Fruit fly (Drosophila melanogaster): ENCODE measurements around the gene TwdlY.

The TwdlY gene

DNA sequence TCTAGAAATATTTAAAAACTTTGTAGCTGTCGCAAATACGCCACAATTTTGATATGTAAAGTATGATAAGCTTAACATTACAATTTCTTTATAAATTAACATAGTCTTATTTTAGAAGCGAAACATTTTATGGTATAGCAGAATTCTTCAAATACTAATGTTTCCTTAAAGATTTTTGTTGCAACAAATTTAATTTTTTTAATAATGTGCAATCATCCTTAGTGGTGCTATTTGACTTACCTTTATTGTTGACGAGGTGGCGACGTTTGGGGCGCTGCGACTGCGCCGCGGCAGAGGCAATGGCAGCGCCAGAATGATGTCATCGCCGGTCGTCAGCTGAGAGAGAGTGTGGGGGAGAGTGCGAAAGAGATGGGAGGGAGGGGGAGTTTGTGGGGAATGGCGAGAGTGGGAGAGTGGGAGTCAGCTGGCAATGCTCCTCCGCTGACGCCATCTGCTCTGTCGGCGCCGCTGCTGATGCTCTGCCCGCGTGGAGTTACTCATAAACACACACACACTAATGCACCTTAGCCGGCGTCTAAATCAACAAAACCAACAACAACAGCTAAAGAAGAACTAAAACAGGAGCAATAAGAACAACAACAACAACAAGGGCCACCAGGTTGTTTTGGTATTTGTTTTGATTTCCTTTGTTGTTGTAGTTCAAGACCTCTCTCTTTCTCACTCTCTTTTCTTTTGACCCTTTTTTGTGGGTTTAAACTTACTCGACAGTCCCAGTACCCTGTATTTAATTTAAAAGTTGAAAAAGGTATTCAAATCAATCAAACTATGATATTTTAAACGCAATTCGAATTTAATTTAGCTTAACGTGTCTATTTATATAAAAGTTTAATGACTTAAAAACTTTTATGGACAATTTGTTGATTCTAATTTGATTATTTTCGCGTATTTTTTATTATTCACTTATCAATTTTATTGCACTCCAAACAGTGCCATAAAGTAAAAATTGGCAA, 11.3 kb upstream of the TwdlY start (continued):
- TF ChIP-seq CG6689 (GFP tag; IDR thresholded peaks at IDR 0.05) (peak; percentile 76), ken (GFP tag; IDR thresholded peaks at IDR 0.05) (peak; percentile 49; the same call in 2 of the 3 replicates), CG32767 (GFP tag; IDR thresholded peaks at IDR 0.05) (peak; percentile 78), CG2116 (GFP tag; optimal IDR thresholded peaks at IDR 0.05) (peak; percentile 26), wor (GFP tag; IDR thresholded peaks at IDR 0.05) (peak; percentile 55), ssp (GFP tag; IDR thresholded peaks at IDR 0.05) (peak; percentile 23; the same call in 1 of the 2 replicates), ara (GFP tag; IDR thresholded peaks at IDR 0.05) (peak; percentile 55; the same call in 1 of the 2 replicates), pan (optimal IDR thresholded peaks at IDR 0.05) (no peak), pan (GFP tag; optimal IDR thresholded peaks at IDR 0.05 in 1 of 2, IDR thresholded peaks at IDR 0.05 in 1 of 2) (peak in 1 of 2 experiments; percentile 53), BtbVII (GFP tag; optimal IDR thresholded peaks at IDR 0.05) (peak; percentile 64), Atf-2 (GFP tag; optimal IDR thresholded peaks at IDR 0.05) (peak; percentile 59), gt (GFP tag; IDR thresholded peaks at IDR 0.05) (no peak), bbx (GFP tag; IDR thresholded peaks at IDR 0.05; ENCODE audit: partially characterized antibody) (no peak), CG11504 (tag; optimal IDR thresholded peaks at IDR 0.05) (peak; percentile 86), dan (GFP tag; IDR thresholded peaks at IDR 0.05) (no peak), CG4328 (GFP tag; optimal IDR thresholded peaks at IDR 0.05) (no peak), CG2120 (GFP tag; optimal IDR thresholded peaks at IDR 0.05) (peak; percentile 86), Usf (GFP tag; optimal IDR thresholded peaks at IDR 0.05) (peak; percentile 49), CG7357 (GFP tag; IDR thresholded peaks at IDR 0.05) (peak; percentile 54; the same call in 2 of the 3 replicates), Ada2b (GFP tag; IDR thresholded peaks at IDR 0.05) (peak; percentile 73), Rx (GFP tag; IDR thresholded peaks at IDR 0.05) (peak; percentile 51; the same call in 1 of the 2 replicates), lilli (GFP tag; optimal IDR thresholded peaks at IDR 0.05) (peak; percentile 74), Mes4 (GFP tag; optimal IDR thresholded peaks at IDR 0.05) (peak; percentile 30), Ptx1 (GFP tag; IDR thresholded peaks at IDR 0.05) (peak; percentile 71), ewg (GFP tag; optimal IDR thresholded peaks at IDR 0.05) (peak; percentile 59), CG42726 (GFP tag; IDR thresholded peaks at IDR 0.05; ENCODE audit: partially characterized antibody) (no peak), HLH4C (GFP tag; IDR thresholded peaks at IDR 0.05; ENCODE audit: partially characterized antibody) (no peak), CG18599 (GFP tag; optimal IDR thresholded peaks at IDR 0.05) (peak; percentile 75), BEAF-32 (GFP tag; optimal IDR thresholded peaks at IDR 0.05) (no peak), Adf1 (GFP tag; IDR thresholded peaks at IDR 0.05) (peak; percentile 97), E2f1 (GFP tag; IDR thresholded peaks at IDR 0.05) (peak; percentile 68), prd (optimal IDR thresholded peaks at IDR 0.05) (no peak), prd (GFP tag; IDR thresholded peaks at IDR 0.05) (no peak; the same call in none of the 3 replicates), tx (GFP tag; optimal IDR thresholded peaks at IDR 0.05) (peak; percentile 9), HmgZ (tag; optimal IDR thresholded peaks at IDR 0.05) (peak; percentile 59), Doc3 (GFP tag; IDR thresholded peaks at IDR 0.05; ENCODE audit: partially characterized antibody) (no peak), CG10431 (GFP tag; optimal IDR thresholded peaks at IDR 0.05) (peak; percentile 21), h (optimal IDR thresholded peaks at IDR 0.05) (no peak), CG17612 (GFP tag; IDR thresholded peaks at IDR 0.05) (peak; percentile 9; the same call in 1 of the 2 replicates), CG14050 (GFP tag; IDR thresholded peaks at IDR 0.05) (peak; percentile 67; the same call in 2 of the 3 replicates), sqz (GFP tag; optimal IDR thresholded peaks at IDR 0.05) (no peak), CG43689 (GFP tag; IDR thresholded peaks at IDR 0.05) (peak; percentile 19; the same call in 1 of the 2 replicates), CG1529 (GFP tag; optimal IDR thresholded peaks at IDR 0.05) (peak; percentile 67), kni (GFP tag; optimal IDR thresholded peaks at IDR 0.05) (no peak), Hand (GFP tag; optimal IDR thresholded peaks at IDR 0.05) (peak; percentile 56), HLH3B (GFP tag; IDR thresholded peaks at IDR 0.05) (peak; percentile 54), sug (tag; optimal IDR thresholded peaks at IDR 0.05) (peak; percentile 47), Hr78 (GFP tag; optimal IDR thresholded peaks at IDR 0.05) (peak in 1 of 2 experiments; percentile 49)

Data from whole organism, embryonic.